Worm (Caenorhabditis elegans) whole organism, L1 larva: Measurements from ENCODE around the gene C43G2.3.

ENCODE experiments used
- C16A3.4 ChIP-seq: fragments of 150-350 bp; optimal IDR thresholded peaks from 2 replicates; lab custom pipeline; 2014; ENCODE audit warnings: missing biosample characterization, missing genetic modification characterization
- F16B12.6 ChIP-seq: fragments of 150-350 bp; optimal IDR thresholded peaks from 2 replicates; lab custom pipeline; 2014; ENCODE audit warnings: missing biosample characterization, missing genetic modification characterization
- aha-1 ChIP-seq: fragments of 150-350 bp; optimal IDR thresholded peaks from 2 replicates; lab custom pipeline; 2014; ENCODE audit warnings: missing biosample characterization, missing genetic modification characterization
- ceh-63 ChIP-seq: fragments of 200-800 bp; sonication (Bioruptor generic); optimal IDR thresholded peaks from 2 replicates; lab custom pipeline; 2018; ENCODE audit warnings: mild to moderate bottlenecking, missing genetic modification characterization, missing compliant biosample characterization
- ceh-8 ChIP-seq: fragments of 200-800 bp; sonication (Bioruptor generic); optimal IDR thresholded peaks from 2 replicates; lab custom pipeline; 2018; ENCODE audit warnings: mild to moderate bottlenecking, missing genetic modification characterization, moderate library complexity, missing compliant biosample characterization
- ceh-88 ChIP-seq: fragments of 200-800 bp; sonication (Bioruptor generic); IDR thresholded peaks from 2 replicates; pipeline ENCODE4 v1.3.6; 2022; ENCODE audit warnings: missing genetic modification characterization, missing compliant biosample characterization
- dpl-1 ChIP-seq, 3 experiments: fragments of 150-350 bp in 2 of 3; sonication (generic microtip) in 1 of 3; optimal IDR thresholded peaks; 2 replicates each; lab custom pipeline; 2014 to 2017; ENCODE audit warnings: missing biosample characterization in 3 of 3, missing genetic modification characterization in 3 of 3, missing genetic modification reagents in 3 of 3
- dsc-1 ChIP-seq: sonication (generic microtip); optimal IDR thresholded peaks from 2 replicates; lab custom pipeline; 2016; ENCODE audit warnings: mild to moderate bottlenecking, missing genetic modification characterization, missing compliant biosample characterization
- elt-3 ChIP-seq, 6 experiments: fragments of 150-350 bp in 1 of 6; sonication (generic microtip); optimal IDR thresholded peaks; 2 replicates each; lab custom pipeline; 2017 to 2018; ENCODE audit warnings: missing biosample characterization in 6 of 6, missing genetic modification characterization in 6 of 6, inconsistent platforms in 1 of 6
- fkh-10 ChIP-seq: sonication (generic microtip); optimal IDR thresholded peaks from 2 replicates; lab custom pipeline; 2017; ENCODE audit warnings: missing biosample characterization, missing genetic modification reagents, missing genetic modification characterization
- fkh-8 ChIP-seq: sonication (generic microtip); optimal IDR thresholded peaks from 2 replicates; lab custom pipeline; 2016; ENCODE audit warnings: mild to moderate bottlenecking, missing genetic modification characterization, missing compliant biosample characterization
- grh-1 ChIP-seq: fragments of 200-800 bp; sonication (Bioruptor generic); IDR thresholded peaks from 2 replicates; pipeline ENCODE4 v1.3.6; 2022; ENCODE audit warnings: missing genetic modification reagents, missing genetic modification characterization, missing compliant biosample characterization
- hlh-17 ChIP-seq: fragments of 200-800 bp; sonication (Bioruptor generic); optimal IDR thresholded peaks from 2 replicates; lab custom pipeline; 2018; ENCODE audit warnings: missing genetic modification characterization, mild to moderate bottlenecking, missing compliant biosample characterization, moderate library complexity, borderline replicate concordance
- isw-1 ChIP-seq: fragments of 200-800 bp; sonication (Bioruptor generic); IDR thresholded peaks from 2 replicates; pipeline ENCODE4 v1.3.6; 2022; ENCODE audit warnings: missing genetic modification characterization, missing compliant biosample characterization
- lin-13 ChIP-seq: fragments of 150-350 bp; optimal IDR thresholded peaks from 2 replicates; lab custom pipeline; 2014; ENCODE audit warnings: missing biosample characterization, missing genetic modification reagents, missing genetic modification characterization
- lin-14 ChIP-seq: fragments of 200-800 bp; sonication (Bioruptor generic); optimal IDR thresholded peaks from 2 replicates; lab custom pipeline; 2018; ENCODE audit warnings: mild to moderate bottlenecking, missing genetic modification characterization, moderate library complexity, missing compliant biosample characterization
- lin-15B ChIP-seq: fragments of 150-350 bp; sonication (generic microtip); optimal IDR thresholded peaks from 3 replicates; lab custom pipeline; 2014; ENCODE audit warnings: missing biosample characterization, missing genetic modification characterization
- lin-35 ChIP-seq, 2 experiments: fragments of 150-350 bp; optimal IDR thresholded peaks; 2 replicates each; lab custom pipeline; 2014; ENCODE audit warnings: missing biosample characterization in 2 of 2, missing genetic modification characterization in 2 of 2, missing genetic modification reagents in 2 of 2
- lir-3 ChIP-seq: sonication (generic microtip); optimal IDR thresholded peaks from 2 replicates; lab custom pipeline; 2016; ENCODE audit warnings: mild to moderate bottlenecking, missing genetic modification characterization, moderate library complexity, missing compliant biosample characterization; ENCODE audit not compliant: poor library complexity
- lsy-2 ChIP-seq, 2 experiments: fragments of 150-350 bp; optimal IDR thresholded peaks; 2 replicates each; lab custom pipeline; 2014; ENCODE audit warnings: missing biosample characterization in 2 of 2, missing genetic modification characterization in 2 of 2
- mab-9 ChIP-seq: fragments of 200-800 bp; sonication (Bioruptor generic); IDR thresholded peaks from 2 replicates; pipeline ENCODE4 v1.3.6; 2022; ENCODE audit warnings: missing genetic modification reagents, missing genetic modification characterization, missing compliant biosample characterization
- mdl-1 ChIP-seq, 2 experiments: fragments of 150-350 bp; optimal IDR thresholded peaks; 2 replicates each; lab custom pipeline; 2014 to 2017; ENCODE audit warnings: missing biosample characterization in 2 of 2, missing genetic modification characterization in 2 of 2, inconsistent platforms in 1 of 2
- nhr-12 ChIP-seq: sonication (generic microtip); optimal IDR thresholded peaks from 2 replicates; lab custom pipeline; 2017; ENCODE audit warnings: missing biosample characterization, missing genetic modification characterization
- nhr-20 ChIP-seq: sonication (generic microtip); optimal IDR thresholded peaks from 2 replicates; lab custom pipeline; 2016; ENCODE audit warnings: mild to moderate bottlenecking, missing genetic modification characterization, missing compliant biosample characterization
- nhr-237 ChIP-seq: fragments of 150-350 bp; optimal IDR thresholded peaks from 2 replicates; lab custom pipeline; 2014; ENCODE audit warnings: missing biosample characterization, missing genetic modification characterization
- nhr-47 ChIP-seq: sonication (generic microtip); optimal IDR thresholded peaks from 2 replicates; lab custom pipeline; 2016; ENCODE audit warnings: mild to moderate bottlenecking, missing genetic modification characterization, moderate library complexity, missing compliant biosample characterization
- nhr-71 ChIP-seq: sonication (generic microtip); optimal IDR thresholded peaks from 2 replicates; lab custom pipeline; 2016; ENCODE audit warnings: mild to moderate bottlenecking, missing genetic modification characterization, moderate library complexity, missing compliant biosample characterization
- nhr-76 ChIP-seq: sonication (generic microtip); optimal IDR thresholded peaks from 2 replicates; lab custom pipeline; 2017; ENCODE audit warnings: missing biosample characterization, missing genetic modification characterization
- nhr-77 ChIP-seq: fragments of 150-350 bp; optimal IDR thresholded peaks from 2 replicates; lab custom pipeline; 2014; ENCODE audit warnings: missing biosample characterization, missing genetic modification characterization
- nhr-85 ChIP-seq: sonication (generic microtip); peaks from one replicate; lab custom pipeline; 2016; ENCODE audit warnings: missing genetic modification characterization, inconsistent platforms, missing compliant biosample characterization
- nhr-90 ChIP-seq: sonication (generic microtip); optimal IDR thresholded peaks from 2 replicates; lab custom pipeline; 2016; ENCODE audit warnings: mild to moderate bottlenecking, missing genetic modification characterization, missing compliant biosample characterization; ENCODE audit not compliant: poor library complexity
- pax-3 ChIP-seq: fragments of 200-800 bp; sonication (Bioruptor generic); optimal IDR thresholded peaks from 2 replicates; lab custom pipeline; 2018; ENCODE audit warnings: mild to moderate bottlenecking, missing genetic modification characterization, moderate library complexity, missing compliant biosample characterization
- rnt-1 ChIP-seq: sonication (generic microtip); optimal IDR thresholded peaks from 2 replicates; lab custom pipeline; 2016; ENCODE audit warnings: mild to moderate bottlenecking, missing genetic modification characterization, moderate library complexity, missing compliant biosample characterization
- snu-23 ChIP-seq: sonication (generic microtip); optimal IDR thresholded peaks from 2 replicates; lab custom pipeline; 2016; ENCODE audit warnings: missing genetic modification characterization, missing compliant biosample characterization
- sup-37 ChIP-seq: fragments of 200-800 bp; sonication (Bioruptor generic); optimal IDR thresholded peaks from 2 replicates; lab custom pipeline; 2018; ENCODE audit warnings: mild to moderate bottlenecking, missing genetic modification characterization, missing compliant biosample characterization
- swsn-7 ChIP-seq: sonication (generic microtip); optimal IDR thresholded peaks from 2 replicates; lab custom pipeline; 2016; ENCODE audit warnings: missing genetic modification characterization, missing compliant biosample characterization
- tbx-2 ChIP-seq: sonication (generic microtip); optimal IDR thresholded peaks from 2 replicates; lab custom pipeline; 2016; ENCODE audit warnings: missing genetic modification characterization, missing compliant biosample characterization
- unc-130 ChIP-seq: fragments of 150-350 bp; optimal IDR thresholded peaks from 2 replicates; lab custom pipeline; 2017; ENCODE audit warnings: missing biosample characterization, missing genetic modification characterization, inconsistent platforms
- unc-86 ChIP-seq: sonication (generic microtip); optimal IDR thresholded peaks from 2 replicates; lab custom pipeline; 2016; ENCODE audit warnings: missing genetic modification characterization, missing compliant biosample characterization
- unc-98 ChIP-seq: fragments of 200-800 bp; sonication (Bioruptor generic); IDR thresholded peaks from 2 replicates; pipeline ENCODE4 v1.3.6; 2022; ENCODE audit warnings: missing genetic modification characterization, missing compliant biosample characterization
- xbp-1 ChIP-seq: sonication (generic microtip); optimal IDR thresholded peaks from 2 replicates; lab custom pipeline; 2016; ENCODE audit warnings: missing genetic modification characterization, missing compliant biosample characterization
- zag-1 ChIP-seq: fragments of 150-350 bp; optimal IDR thresholded peaks from 2 replicates; lab custom pipeline; 2014; ENCODE audit warnings: missing biosample characterization, missing genetic modification characterization
- zip-4 ChIP-seq: fragments of 200-800 bp; sonication (Bioruptor generic); optimal IDR thresholded peaks from 2 replicates; lab custom pipeline; 2018; ENCODE audit warnings: mild to moderate bottlenecking, missing genetic modification characterization, moderate library complexity, missing compliant biosample characterization
- ztf-11 ChIP-seq, 2 experiments: sonication (generic microtip); optimal IDR thresholded peaks; 2 replicates each; lab custom pipeline; 2016 to 2017; ENCODE audit warnings: missing genetic modification characterization in 2 of 2, missing biosample characterization in 1 of 2, missing compliant biosample characterization in 1 of 2

C43G2.3 gene

ce11 chrIV:6555388-6556330 is 22.4 kb upstream of the C43G2.3 start, which contains the start of gene paqr-1 (continued):
- TF ChIP-seq lsy-2 (tag; optimal IDR thresholded peaks at IDR 0.05; lab: Kevin White, UChicago) (peak; percentile 34 to 43), lin-14 (GFP tag; lab: Kevin White, UChicago) (peak; percentile 47), zip-4 (GFP tag; lab: Kevin White, UChicago) (peak; percentile 63), swsn-7 (tag; lab: Kevin White, UChicago) (peak; percentile 2), unc-98 (GFP tag; lab: Robert Waterston, UW) (no peak), mdl-1 (tag; optimal IDR thresholded peaks at IDR 0.05; lab: Kevin White, UChicago) (peak in 1 of 2 experiments; percentile 74), nhr-85 (tag; lab: Kevin White, UChicago) (peak; percentile 87), ceh-88 (GFP tag; lab: Robert Waterston, UW) (no peak), lin-15B (peak; percentile 27), isw-1 (GFP tag; lab: Robert Waterston, UW) (peak; percentile 27; the same call in 1 of the 2 replicates), ztf-11 (tag; optimal IDR thresholded peaks at IDR 0.05; lab: Kevin White, UChicago) (no peak), lir-3 (tag; lab: Kevin White, UChicago) (peak; percentile 42), lin-35 (GFP tag; optimal IDR thresholded peaks at IDR 0.05; lab: Kevin White, UChicago) (peak; percentile 66 to 81)

ce11 chrIV:6556624-6557368 is 21.2 kb upstream of the C43G2.3 start, which contains the start of gene try-3:
Gene try-3 (plus strand): TSS chrIV:6557155.
- no peak for TF ChIP-seq ceh-63 (GFP tag; lab: Kevin White, UChicago)
- peak; percentile 62 for TF ChIP-seq nhr-77 (tag; lab: Kevin White, UChicago)
- TF ChIP-seq swsn-7 (tag; lab: Kevin White, UChicago): peak; percentile 74
- peak; percentile 50 for TF ChIP-seq unc-86 (tag; lab: Kevin White, UChicago)
- TF ChIP-seq rnt-1: peak; percentile 84
- peak; percentile 54 for TF ChIP-seq lir-3 (tag; lab: Kevin White, UChicago)
- peak; percentile 52 for TF ChIP-seq pax-3 (tag; lab: Kevin White, UChicago)
- peak; percentile 2 for TF ChIP-seq F16B12.6 (tag; lab: Kevin White, UChicago)
- TF ChIP-seq hlh-17: no peak
- TF ChIP-seq dpl-1 (GFP tag; optimal IDR thresholded peaks at IDR 0.05; lab: Kevin White, UChicago): peak; percentile 46 to 59 (median 48)
- TF ChIP-seq nhr-47: peak; percentile 75
- peak; percentile 64 for TF ChIP-seq tbx-2 (tag; lab: Kevin White, UChicago)
- peak; percentile 60 to 72 for TF ChIP-seq lsy-2 (tag; optimal IDR thresholded peaks at IDR 0.05; lab: Kevin White, UChicago)
- peak; percentile 62 for TF ChIP-seq xbp-1 (tag; lab: Kevin White, UChicago)
- TF ChIP-seq nhr-20 (tag; lab: Kevin White, UChicago): peak; percentile 79
- peak; percentile 82 for TF ChIP-seq fkh-8 (tag; lab: Kevin White, UChicago)
- no peak for TF ChIP-seq aha-1 (tag; lab: Kevin White, UChicago)
- peak; percentile 51 for TF ChIP-seq unc-130 (tag; lab: Kevin White, UChicago)
- TF ChIP-seq dsc-1 (tag; lab: Kevin White, UChicago): peak; percentile 69
- TF ChIP-seq sup-37: no peak
- TF ChIP-seq nhr-12 (tag; lab: Kevin White, UChicago): no peak
- TF ChIP-seq ceh-8: peak; percentile 55
- peak; percentile 22 for TF ChIP-seq nhr-237
- peak; percentile 65 for TF ChIP-seq C16A3.4 (tag; lab: Kevin White, UChicago)
- TF ChIP-seq ztf-11 (tag; optimal IDR thresholded peaks at IDR 0.05; lab: Kevin White, UChicago): peak in 1 of 2 experiments; percentile 31
- peak; percentile 83 for TF ChIP-seq nhr-71 (tag; lab: Kevin White, UChicago)
- TF ChIP-seq zag-1 (tag; lab: Kevin White, UChicago): no peak
- no peak for TF ChIP-seq nhr-76 (tag; lab: Kevin White, UChicago)
- no peak for TF ChIP-seq unc-98 (GFP tag; lab: Robert Waterston, UW)
- peak in 3 of 6 experiments; percentile 6 to 30 (median 13) for TF ChIP-seq elt-3 (tag; optimal IDR thresholded peaks at IDR 0.05; lab: Kevin White, UChicago)
- TF ChIP-seq lin-14 (GFP tag; lab: Kevin White, UChicago): peak; percentile 78
- TF ChIP-seq mab-9 (GFP tag; lab: Robert Waterston, UW): peak; percentile 37; the same call in 1 of the 2 replicates
- peak; percentile 73 for TF ChIP-seq lin-13 (GFP tag; lab: Kevin White, UChicago)
- peak; percentile 52 for TF ChIP-seq grh-1 (GFP tag; lab: Robert Waterston, UW)
- peak; percentile 85 for TF ChIP-seq snu-23
- peak; percentile 6 for TF ChIP-seq zip-4 (GFP tag; lab: Kevin White, UChicago)
- peak; percentile 43 for TF ChIP-seq fkh-10 (GFP tag; lab: Kevin White, UChicago)
- TF ChIP-seq nhr-90 (tag; lab: Kevin White, UChicago): peak; percentile 59
